Fruit fly (Drosophila melanogaster): Measurements from ENCODE around the gene CG11327.

Gene CG11327

dm6 chr2L:6647103-6647711 is 39.3 kb downstream of the CG11327 start (continued):
- TF ChIP-seq dan (GFP tag; IDR thresholded peaks at IDR 0.05) (peak; percentile 88), bsh (GFP tag; optimal IDR thresholded peaks at IDR 0.05) (peak; percentile 92 to 99), grau (tag; optimal IDR thresholded peaks at IDR 0.05) (peak; percentile 97), zfh1 (GFP tag; IDR thresholded peaks at IDR 0.05) (peak; percentile 98), CG17186 (GFP tag; optimal IDR thresholded peaks at IDR 0.05) (peak; percentile 93), CG9437 (GFP tag; optimal IDR thresholded peaks at IDR 0.05) (peak; percentile 95), CG10274 (GFP tag; optimal IDR thresholded peaks at IDR 0.05) (peak; percentile 91), Kr (GFP tag; optimal IDR thresholded peaks at IDR 0.05) (peak; percentile 98), gsb-n (tag; optimal IDR thresholded peaks at IDR 0.05) (peak; percentile 99), CG1647 (GFP tag; optimal IDR thresholded peaks at IDR 0.05) (peak; percentile 97), CG16863 (GFP tag; optimal IDR thresholded peaks at IDR 0.05) (peak; percentile 98), Lim3 (GFP tag; IDR thresholded peaks at IDR 0.05) (peak; percentile 91), caup (GFP tag; optimal IDR thresholded peaks at IDR 0.05; ENCODE audit: severe bottlenecking) (peak; percentile 97), shn (GFP tag; optimal IDR thresholded peaks at IDR 0.05) (peak; percentile 98), ab (GFP tag; optimal IDR thresholded peaks at IDR 0.05) (peak; percentile 96), ac (GFP tag; optimal IDR thresholded peaks at IDR 0.05) (peak; percentile 98), CG3847 (GFP tag; IDR thresholded peaks at IDR 0.05) (peak; percentile 95), bigmax (GFP tag; optimal IDR thresholded peaks at IDR 0.05) (peak; percentile 70), vfl (GFP tag; optimal IDR thresholded peaks at IDR 0.05) (peak; percentile 96), CG10431 (GFP tag; optimal IDR thresholded peaks at IDR 0.05) (peak; percentile 94), Deaf1 (tag; optimal IDR thresholded peaks at IDR 0.05) (peak; percentile 85), ro (GFP tag; IDR thresholded peaks at IDR 0.05) (peak; percentile 90), CG30431 (GFP tag; optimal IDR thresholded peaks at IDR 0.05) (peak; percentile 98), CG10147 (GFP tag; optimal IDR thresholded peaks at IDR 0.05) (peak; percentile 95), CG17829 (tag; optimal IDR thresholded peaks at IDR 0.05) (peak; percentile 99), lmd (GFP tag; IDR thresholded peaks at IDR 0.05) (peak; percentile 97), psq (GFP tag; optimal IDR thresholded peaks at IDR 0.05) (peak; percentile 97), Asciz (GFP tag; optimal IDR thresholded peaks at IDR 0.05) (peak; percentile 99), pros (GFP tag; optimal IDR thresholded peaks at IDR 0.05) (peak; percentile 89), crol (GFP tag; IDR thresholded peaks at IDR 0.05) (peak; percentile 68), az2 (GFP tag; optimal IDR thresholded peaks at IDR 0.05) (peak; percentile 99), odd (GFP tag; optimal IDR thresholded peaks at IDR 0.05) (peak; percentile 99), CG4730 (GFP tag; IDR thresholded peaks at IDR 0.05) (peak; percentile 95), Sin3A (optimal IDR thresholded peaks at IDR 0.05) (no peak), emc (GFP tag; optimal IDR thresholded peaks at IDR 0.05) (peak; percentile 95), nerfin-2 (GFP tag; IDR thresholded peaks at IDR 0.05; ENCODE audit: partially characterized antibody) (peak; percentile 68), jigr1 (GFP tag; IDR thresholded peaks at IDR 0.05) (peak; percentile 95), CG8765 (GFP tag; IDR thresholded peaks at IDR 0.05) (peak; percentile 92), Hr39 (optimal IDR thresholded peaks at IDR 0.05) (no peak), CG11696 (GFP tag; IDR thresholded peaks at IDR 0.05) (peak; percentile 93), Fer1 (GFP tag; optimal IDR thresholded peaks at IDR 0.05) (peak; percentile 98), pum (GFP tag; optimal IDR thresholded peaks at IDR 0.05) (peak; percentile 98), CG5180 (GFP tag; optimal IDR thresholded peaks at IDR 0.05) (peak; percentile 92), CG18599 (GFP tag; optimal IDR thresholded peaks at IDR 0.05) (peak; percentile 98), danr (GFP tag; IDR thresholded peaks at IDR 0.05) (peak; percentile 95), NC2α (GFP tag; optimal IDR thresholded peaks at IDR 0.05) (peak; percentile 98), chn (GFP tag; optimal IDR thresholded peaks at IDR 0.05) (peak; percentile 99), eyg (GFP tag; optimal IDR thresholded peaks at IDR 0.05) (peak; percentile 97), Ssrp (tag; optimal IDR thresholded peaks at IDR 0.05) (peak; percentile 99), nerfin-1 (tag; optimal IDR thresholded peaks at IDR 0.05) (peak; percentile 97), CG6254 (GFP tag; optimal IDR thresholded peaks at IDR 0.05) (peak; percentile 98)

Data from whole organism, embryonic.